Worm (Caenorhabditis elegans): ENCODE results near the gene T12G3.6.

The T12G3.6 gene

DNA sequence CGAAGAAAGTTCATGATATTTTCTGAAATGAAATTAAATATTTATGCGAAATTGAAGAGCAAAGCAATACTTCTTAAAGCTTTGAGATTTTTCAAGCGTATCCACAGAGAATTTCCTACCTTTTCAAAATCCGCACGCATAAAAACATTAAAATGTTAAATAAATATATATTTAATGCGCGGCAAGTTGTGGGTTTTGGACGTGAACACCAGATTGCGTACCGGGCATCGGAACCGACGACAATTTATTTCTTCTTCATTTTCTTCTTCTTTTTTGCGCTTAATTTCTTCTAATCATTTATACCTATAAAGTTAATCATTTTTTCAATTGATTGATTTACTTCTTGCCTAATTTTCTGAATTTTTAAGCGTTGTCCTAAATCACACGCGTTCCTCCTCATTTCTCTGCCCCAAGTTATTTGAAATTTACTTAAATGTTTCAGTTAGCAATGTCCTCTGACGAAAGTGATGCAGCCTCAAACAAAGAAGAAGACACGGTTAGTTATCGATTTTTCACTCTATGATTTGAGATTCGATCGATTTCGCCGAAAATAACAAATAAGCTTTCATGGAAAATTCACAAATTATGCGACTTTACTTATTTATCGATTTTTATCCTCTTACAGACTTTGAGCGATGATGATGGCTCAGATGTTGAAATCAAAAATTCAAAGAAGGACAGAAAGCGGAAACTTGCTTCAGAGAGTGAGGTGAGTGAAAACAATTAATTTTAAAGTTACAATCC is 20.1 kb upstream of the T12G3.6 start, which contains the start of the genes bre-5 and spt-5:
Gene bre-5, minus strand, starts transcription at position 167 of the 744 bp plus-strand sequence.
Gene spt-5, plus strand, starts transcription at position 443 of the 744 bp plus-strand sequence.
- TF ChIP-seq T22C8.4 (GFP tag; IDR thresholded peaks at IDR 0.05) (peak; percentile 53; the same call in 1 of the 2 replicates), klf-2 (GFP tag; conservative IDR thresholded peaks at IDR 0.05) (no peak)

DNA sequence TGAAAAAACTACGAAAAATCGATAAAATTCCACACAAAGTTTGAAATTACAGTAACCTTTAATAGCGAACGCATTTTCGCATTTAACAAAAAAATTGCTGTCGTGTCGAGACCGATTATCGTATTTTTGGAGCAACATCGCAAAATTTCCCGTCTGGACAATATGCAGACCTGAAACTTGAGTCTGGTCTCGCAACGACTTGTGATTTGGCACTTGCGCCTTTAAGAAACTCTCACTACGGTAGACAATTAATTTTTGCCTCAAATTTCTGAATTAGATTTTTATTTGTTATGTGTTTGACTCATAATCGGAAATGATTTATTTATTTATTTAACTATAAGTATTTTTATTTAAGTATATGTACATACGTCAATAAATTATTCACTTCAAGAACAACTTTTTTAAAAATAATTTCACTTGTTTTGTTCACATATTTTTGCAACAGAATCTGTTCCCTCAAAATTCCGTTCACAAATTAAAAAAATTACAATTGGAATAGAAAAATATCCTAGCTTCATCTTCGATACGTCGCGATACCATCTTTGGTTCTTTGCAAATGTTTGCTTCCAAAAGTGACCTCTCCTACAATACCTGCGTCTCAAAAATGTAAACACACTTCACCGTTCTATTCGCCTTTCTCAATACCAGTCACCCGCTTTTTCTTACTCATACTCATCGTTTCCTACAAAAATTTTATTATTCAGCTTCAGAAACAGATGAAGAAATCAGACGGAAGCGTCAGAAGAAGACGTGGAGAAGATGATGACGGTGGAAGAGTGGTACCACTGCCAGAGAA is 16.7 kb upstream of the T12G3.6 start, which contains the start of gene T12G3.4:
Gene T12G3.4, plus strand, starts transcription at position 705 of the 796 bp plus-strand sequence.
- TF ChIP-seq klf-2 (GFP tag; conservative IDR thresholded peaks at IDR 0.05), result no peak

DNA sequence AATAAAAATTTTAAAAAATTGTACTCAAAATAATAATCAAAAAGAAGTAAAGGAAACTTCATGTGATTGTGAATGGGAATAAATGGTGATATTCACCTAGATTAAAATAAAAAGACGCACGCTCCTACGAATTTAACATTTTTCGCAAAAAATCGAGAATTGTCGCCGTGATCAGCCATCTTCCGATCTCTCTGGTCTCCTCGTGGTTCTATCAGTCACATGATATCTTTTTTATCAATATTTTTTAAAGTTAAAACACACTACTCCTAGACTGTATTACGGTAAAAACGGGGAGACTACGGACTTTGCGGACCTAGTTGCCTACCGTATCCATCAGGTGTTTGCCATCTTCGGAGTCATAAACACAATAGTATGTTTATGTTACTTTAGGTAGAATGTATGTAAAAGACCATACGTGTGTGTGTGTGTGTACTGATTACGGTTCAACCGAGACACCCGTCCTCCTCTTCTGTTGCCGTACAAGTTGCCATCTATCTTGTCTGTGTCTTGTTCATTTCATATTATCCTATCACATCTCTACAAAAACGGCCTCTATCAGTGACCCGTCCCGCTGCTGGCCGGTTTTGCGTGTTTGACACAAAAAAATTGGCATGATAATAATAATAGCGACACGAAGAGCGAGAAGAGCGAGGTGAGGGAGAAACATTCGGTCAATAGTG is 15.6 kb upstream of the T12G3.6 start, which contains the start of gene T12G3.2:
Gene T12G3.2, minus strand, starts transcription at position 444 of the 680 bp plus-strand sequence.
- no peak for TF ChIP-seq cog-1 (tag; optimal IDR thresholded peaks at IDR 0.05)
- TF ChIP-seq ztf-29 (GFP tag; IDR thresholded peaks at IDR 0.05), result no peak
- no peak for TF ChIP-seq flt-1 (GFP tag; IDR thresholded peaks at IDR 0.05)
- TF ChIP-seq T22C8.4 (GFP tag; IDR thresholded peaks at IDR 0.05), result no peak
- TF ChIP-seq ztf-23 (GFP tag; IDR thresholded peaks at IDR 0.05), result no peak
- no peak for TF ChIP-seq ref-1 (GFP tag; conservative IDR thresholded peaks at IDR 0.05)
- no peak for TF ChIP-seq tab-1 (GFP tag; IDR thresholded peaks at IDR 0.05)

DNA sequence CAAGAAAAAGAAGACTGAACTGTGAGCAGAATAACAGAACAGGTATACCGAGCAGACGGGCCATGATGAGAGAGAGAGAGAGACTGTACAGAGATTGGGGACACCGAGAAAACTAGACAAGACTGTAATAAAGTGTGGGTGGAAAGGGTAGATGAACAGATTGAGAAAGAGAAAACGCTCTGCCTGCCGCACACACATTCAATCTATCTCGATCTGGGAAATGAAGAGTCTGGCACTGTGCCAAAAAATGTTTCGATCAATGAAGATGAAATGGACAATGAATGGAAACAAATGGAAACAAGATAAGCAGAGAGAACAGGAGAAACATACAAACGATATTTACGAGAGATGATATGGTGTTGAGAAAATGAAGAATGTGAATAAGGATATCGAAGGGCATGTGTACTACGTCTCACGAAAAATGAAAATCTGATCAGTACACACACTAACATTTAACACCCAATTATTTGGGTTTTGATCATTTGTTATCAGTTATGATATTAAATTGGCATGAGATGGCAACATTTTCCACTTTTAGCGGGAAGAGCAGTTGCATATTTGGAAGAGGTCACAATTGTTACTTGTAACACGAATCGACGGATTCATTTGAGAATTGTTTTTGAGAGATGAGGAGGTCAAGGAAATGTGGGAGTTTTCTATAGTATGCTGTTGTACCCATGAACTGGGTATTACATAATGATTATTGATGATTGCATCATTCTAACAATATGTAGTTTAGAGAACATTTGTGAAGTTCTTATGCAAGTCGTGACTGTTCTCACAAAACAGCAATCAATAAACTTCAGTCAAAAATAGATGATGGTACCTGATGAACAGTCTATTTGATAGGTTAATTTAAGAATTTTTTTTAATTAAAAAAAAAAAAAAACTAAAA is 14.0 kb upstream of the T12G3.6 start:
- no peak for TF ChIP-seq klf-2 (GFP tag; conservative IDR thresholded peaks at IDR 0.05)

DNA sequence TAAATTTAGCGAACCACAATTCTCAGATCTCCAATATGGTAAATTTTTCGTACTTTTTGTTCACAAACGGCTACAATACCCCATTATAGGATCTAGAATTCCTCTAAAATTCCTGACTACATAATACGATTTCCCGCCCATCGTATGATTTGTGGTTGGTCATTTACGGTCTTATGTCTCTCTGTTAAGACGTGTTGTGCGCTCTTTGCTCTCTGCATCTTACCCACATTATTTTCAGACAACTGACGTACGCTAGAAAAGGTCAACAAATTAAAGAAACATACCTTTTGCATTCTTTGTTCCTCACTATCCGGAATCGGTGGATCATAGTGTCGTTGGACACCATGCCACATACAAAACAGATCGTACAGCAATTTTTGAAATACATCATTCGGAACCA is 12.0 kb upstream of the T12G3.6 start:
- TF ChIP-seq tab-1 (GFP tag; IDR thresholded peaks at IDR 0.05) (no peak), ztf-29 (GFP tag; IDR thresholded peaks at IDR 0.05) (no peak), klf-2 (GFP tag; conservative IDR thresholded peaks at IDR 0.05) (no peak), ref-1 (GFP tag; conservative IDR thresholded peaks at IDR 0.05) (no peak), med-1 (GFP tag; optimal IDR thresholded peaks at IDR 0.05; ENCODE audit: insufficient read depth) (no peak), T22C8.4 (GFP tag; IDR thresholded peaks at IDR 0.05) (no peak), flt-1 (GFP tag; IDR thresholded peaks at IDR 0.05) (no peak), ztf-23 (GFP tag; IDR thresholded peaks at IDR 0.05) (no peak), cog-1 (tag; optimal IDR thresholded peaks at IDR 0.05) (no peak)

DNA sequence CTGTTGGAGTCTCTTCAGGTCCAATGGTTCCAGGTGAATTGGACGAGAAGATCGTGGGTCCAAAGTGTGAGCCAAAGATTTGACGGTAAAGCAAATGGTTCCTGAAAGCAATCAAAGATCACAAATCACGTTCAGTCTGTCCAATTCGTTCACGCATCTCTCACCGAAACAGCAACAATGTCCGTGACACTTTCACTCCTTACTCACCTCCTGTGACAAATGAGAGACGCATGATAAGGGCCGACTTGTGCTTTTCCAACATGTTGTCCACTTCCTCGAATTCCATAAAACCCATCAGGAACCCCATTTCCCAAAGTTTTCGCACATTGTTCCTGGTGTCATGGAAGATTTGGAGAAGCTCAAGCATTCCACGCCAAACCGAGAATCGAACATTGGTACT is 9.4 kb upstream of the T12G3.6 start:
- TF ChIP-seq klf-2 (GFP tag; conservative IDR thresholded peaks at IDR 0.05) (no peak), tab-1 (GFP tag; IDR thresholded peaks at IDR 0.05) (no peak), ref-1 (GFP tag; conservative IDR thresholded peaks at IDR 0.05) (no peak), flt-1 (GFP tag; IDR thresholded peaks at IDR 0.05) (no peak), med-1 (GFP tag; optimal IDR thresholded peaks at IDR 0.05; ENCODE audit: insufficient read depth) (no peak), T22C8.4 (GFP tag; IDR thresholded peaks at IDR 0.05) (no peak), ztf-23 (GFP tag; IDR thresholded peaks at IDR 0.05) (no peak), cog-1 (tag; optimal IDR thresholded peaks at IDR 0.05) (no peak), ztf-29 (GFP tag; IDR thresholded peaks at IDR 0.05) (no peak)

DNA sequence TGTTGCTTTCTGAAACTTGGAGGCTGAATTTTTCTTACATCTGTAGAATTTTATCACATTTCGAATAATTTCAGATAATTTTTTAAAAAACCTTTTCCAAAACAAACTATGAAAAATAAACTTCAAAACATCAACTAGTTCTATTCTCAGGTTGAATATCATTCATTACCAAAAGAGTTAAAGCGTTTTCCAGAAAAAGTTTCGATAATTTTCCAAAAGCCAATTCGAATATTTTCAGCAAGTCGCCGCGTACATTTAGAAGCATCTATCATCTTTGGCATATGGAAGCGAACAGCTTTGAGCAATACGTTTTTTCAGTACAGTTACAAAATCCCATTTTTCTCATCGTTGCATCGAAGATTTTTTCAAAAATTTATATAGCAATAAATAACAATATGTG is 5.9 kb upstream of the T12G3.6 start:
- no peak for TF ChIP-seq T22C8.4 (GFP tag; IDR thresholded peaks at IDR 0.05)

DNA sequence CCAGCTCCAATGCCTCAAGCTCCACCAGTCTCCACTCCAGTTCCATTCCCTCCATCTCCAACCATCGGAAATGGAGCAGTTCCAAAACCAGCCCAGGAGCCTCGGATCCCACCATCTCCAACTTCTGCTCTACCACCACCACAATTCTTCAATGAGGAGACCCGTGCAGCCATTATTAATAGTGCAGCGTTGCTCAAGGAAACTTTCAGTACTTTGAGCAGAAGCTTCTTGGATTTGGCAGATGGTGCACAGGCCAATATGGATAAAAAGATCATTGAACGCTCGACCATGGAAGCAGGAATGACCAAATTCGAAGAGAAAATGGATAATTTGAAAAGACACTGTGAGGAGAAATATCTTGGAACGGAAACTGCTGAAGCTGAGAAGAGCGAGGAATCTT is 4.4 kb upstream of the T12G3.6 start:
- TF ChIP-seq ref-1 (GFP tag; conservative IDR thresholded peaks at IDR 0.05) (no peak), cog-1 (tag; optimal IDR thresholded peaks at IDR 0.05) (no peak), T22C8.4 (GFP tag; IDR thresholded peaks at IDR 0.05) (no peak), klf-2 (GFP tag; conservative IDR thresholded peaks at IDR 0.05) (no peak), ztf-23 (GFP tag; IDR thresholded peaks at IDR 0.05) (no peak), flt-1 (GFP tag; IDR thresholded peaks at IDR 0.05) (no peak), ztf-29 (GFP tag; IDR thresholded peaks at IDR 0.05) (no peak), tab-1 (GFP tag; IDR thresholded peaks at IDR 0.05) (no peak), med-1 (GFP tag; optimal IDR thresholded peaks at IDR 0.05; ENCODE audit: insufficient read depth) (no peak)

DNA sequence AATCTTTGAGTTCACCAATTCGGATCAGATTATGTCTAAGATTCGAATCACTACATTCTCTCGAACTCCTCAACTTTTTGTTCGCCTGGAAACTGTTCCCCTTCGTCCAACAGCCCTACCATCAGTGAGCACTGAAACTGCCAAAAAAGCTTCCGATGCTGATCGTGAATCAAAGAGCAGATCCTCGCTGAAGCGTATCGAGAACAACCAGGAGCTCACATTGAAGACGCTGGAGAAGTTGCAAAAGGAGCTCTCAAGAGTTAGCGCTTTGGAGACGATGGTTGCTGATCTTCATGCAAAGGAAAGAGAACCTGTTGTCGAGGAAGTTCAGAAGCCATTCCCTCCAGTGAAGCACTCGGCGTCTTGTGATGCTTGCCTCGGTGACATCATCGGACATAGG is 3.7 kb upstream of the T12G3.6 start:
- TF ChIP-seq cog-1 (tag; optimal IDR thresholded peaks at IDR 0.05) (no peak), klf-2 (GFP tag; conservative IDR thresholded peaks at IDR 0.05) (no peak), med-1 (GFP tag; optimal IDR thresholded peaks at IDR 0.05; ENCODE audit: insufficient read depth) (no peak), ref-1 (GFP tag; conservative IDR thresholded peaks at IDR 0.05) (no peak), flt-1 (GFP tag; IDR thresholded peaks at IDR 0.05) (no peak), ztf-23 (GFP tag; IDR thresholded peaks at IDR 0.05) (no peak), T22C8.4 (GFP tag; IDR thresholded peaks at IDR 0.05) (no peak), tab-1 (GFP tag; IDR thresholded peaks at IDR 0.05) (no peak), ztf-29 (GFP tag; IDR thresholded peaks at IDR 0.05) (no peak)
